Fruit fly (Drosophila melanogaster): ENCODE data around the gene CG11586.

DNA sequence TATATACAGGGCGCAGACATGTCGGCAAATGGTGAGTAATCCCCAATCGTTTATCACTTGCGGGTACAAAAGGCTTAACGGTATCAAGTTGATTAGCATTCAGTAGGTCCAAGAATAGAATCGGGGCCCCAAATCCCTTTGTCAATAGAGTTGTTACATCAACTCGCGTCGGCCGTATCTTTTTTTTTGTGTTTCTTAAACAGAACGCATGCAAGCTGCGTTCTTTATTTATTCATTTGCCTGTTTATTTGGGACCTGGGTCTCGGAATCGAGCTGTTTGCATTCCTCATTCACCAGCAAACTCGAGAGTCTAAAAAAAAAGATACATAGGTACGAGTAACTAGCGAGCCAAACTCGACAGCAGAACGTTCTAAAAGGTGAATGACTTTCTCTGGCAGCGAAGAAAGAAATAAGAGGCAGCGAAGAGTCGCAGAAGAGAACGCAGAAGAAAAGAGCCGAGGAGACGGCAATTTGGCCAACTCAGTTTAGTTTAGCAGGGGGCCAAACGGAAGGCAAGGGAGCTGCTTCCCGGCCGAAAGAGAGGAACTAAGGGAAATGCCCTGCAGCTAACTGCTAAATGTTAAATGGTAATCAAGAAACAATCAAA, 10.0 kb upstream of the CG11586 start:
- no peak for TF ChIP-seq Dll (optimal IDR thresholded peaks at IDR 0.05)
- TF ChIP-seq CG8478 (optimal IDR thresholded peaks at IDR 0.05): no peak
- no peak for TF ChIP-seq pan (optimal IDR thresholded peaks at IDR 0.05)
- no peak for TF ChIP-seq usp (GFP tag; optimal IDR thresholded peaks at IDR 0.05)
- TF ChIP-seq psq (optimal IDR thresholded peaks at IDR 0.05): no peak
